Fruit fly (Drosophila melanogaster): Measurements from ENCODE around the gene CG5510.

The CG5510 gene

DNA sequence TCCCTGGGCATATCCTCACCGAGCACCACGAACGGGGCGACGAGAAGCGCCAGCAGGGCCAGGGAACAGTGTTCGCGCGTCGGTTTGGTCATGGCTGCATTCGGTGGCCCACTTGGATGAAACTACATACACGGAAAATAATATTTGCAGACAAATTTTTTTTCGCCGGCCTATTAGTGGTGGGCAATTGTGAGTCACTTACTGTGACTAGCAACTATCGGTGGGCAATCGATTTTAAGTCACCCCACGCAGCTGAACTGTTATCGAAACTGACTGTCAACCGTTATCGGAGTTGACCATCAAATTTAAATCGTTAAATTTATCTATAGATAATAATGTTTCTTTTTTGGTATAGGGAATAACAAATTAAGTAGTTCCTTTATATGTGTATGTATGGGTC lies at the start of gene CG5510:
Gene CG5510 (minus strand): TSS at position 201 of the 400 bp plus-strand sequence.
- TF ChIP-seq lz (GFP tag; optimal IDR thresholded peaks at IDR 0.05) (peak; percentile 47), CG3032 (tag; optimal IDR thresholded peaks at IDR 0.05) (peak; percentile 44), Eip78C (GFP tag) (peak; percentile 67), svp (GFP tag) (no peak), CG16779 (tag; optimal IDR thresholded peaks at IDR 0.05) (no peak), CG11294 (GFP tag; IDR thresholded peaks at IDR 0.05) (0 out of 2 replicates have a peak, but pooled peaks have one; percentile 23), cyc (GFP tag; optimal IDR thresholded peaks at IDR 0.05) (peak; percentile 45), spab (GFP tag; optimal IDR thresholded peaks at IDR 0.05) (no peak), CG10669 (GFP tag; optimal IDR thresholded peaks at IDR 0.05) (no peak), fd59A (GFP tag; optimal IDR thresholded peaks at IDR 0.05) (no peak), CG9139 (GFP tag; optimal IDR thresholded peaks at IDR 0.05) (no peak), CG3919 (GFP tag; optimal IDR thresholded peaks at IDR 0.05) (no peak), CG15336 (GFP tag; IDR thresholded peaks at IDR 0.05) (0 out of 2 replicates have a peak, but pooled peaks have one; percentile 23), Eip93F (GFP tag; optimal IDR thresholded peaks at IDR 0.05) (no peak), CG31627 (GFP tag; optimal IDR thresholded peaks at IDR 0.05) (peak; percentile 48), Sox14 (GFP tag; optimal IDR thresholded peaks at IDR 0.05) (peak; percentile 33), eg (GFP tag; IDR thresholded peaks at IDR 0.05) (peak; percentile 48; the same call in 1 of the 3 replicates), achi (GFP tag; optimal IDR thresholded peaks at IDR 0.05) (peak; percentile 39), Eip75B (GFP tag; optimal IDR thresholded peaks at IDR 0.05) (peak; percentile 33), topi (GFP tag; optimal IDR thresholded peaks at IDR 0.05) (peak; percentile 28), esn (GFP tag; optimal IDR thresholded peaks at IDR 0.05) (peak; percentile 64)

DNA sequence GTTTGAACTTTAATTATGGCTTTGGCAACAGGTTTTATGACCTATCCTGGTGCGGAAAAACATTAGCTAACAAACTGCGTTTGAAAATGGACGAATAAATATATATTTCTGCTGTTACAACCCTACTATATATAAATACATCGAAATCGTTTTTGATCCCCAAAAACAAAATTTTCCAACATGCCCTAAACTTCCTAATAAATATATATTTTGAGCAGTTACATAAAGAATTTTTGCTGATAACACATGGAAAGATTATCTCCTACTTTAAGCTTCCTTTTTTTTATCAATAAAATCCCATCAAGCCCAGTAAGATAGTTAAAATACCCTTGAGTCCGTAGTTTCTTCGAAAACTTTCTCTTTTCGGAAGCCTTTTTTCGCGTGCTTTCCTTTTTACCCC lies 49.7 kb upstream of the CG5510 start:
- TF ChIP-seq CG32006 (GFP tag; optimal IDR thresholded peaks at IDR 0.05) (peak; percentile 84), Blimp-1 (GFP tag; optimal IDR thresholded peaks at IDR 0.05) (peak; percentile 75), CG31627 (GFP tag; optimal IDR thresholded peaks at IDR 0.05) (no peak), cyc (GFP tag; optimal IDR thresholded peaks at IDR 0.05) (no peak), Sox15 (GFP tag; optimal IDR thresholded peaks at IDR 0.05) (no peak), CG11294 (GFP tag; IDR thresholded peaks at IDR 0.05) (no peak), CG6276 (GFP tag; optimal IDR thresholded peaks at IDR 0.05) (no peak), Smox (GFP tag; optimal IDR thresholded peaks at IDR 0.05) (no peak), spab (GFP tag; optimal IDR thresholded peaks at IDR 0.05) (no peak), Hr4 (GFP tag; optimal IDR thresholded peaks at IDR 0.05) (peak; percentile 77), eg (GFP tag; IDR thresholded peaks at IDR 0.05) (no peak), pdm3 (GFP tag; optimal IDR thresholded peaks at IDR 0.05) (peak; percentile 32), CG9139 (GFP tag; optimal IDR thresholded peaks at IDR 0.05) (no peak), OdsH (GFP tag; optimal IDR thresholded peaks at IDR 0.05) (peak; percentile 9), Eip78C (GFP tag) (peak; percentile 80), dac (GFP tag; optimal IDR thresholded peaks at IDR 0.05) (peak; percentile 44), salr (GFP tag; optimal IDR thresholded peaks at IDR 0.05) (peak in 1 of 2 experiments; percentile 1)

DNA sequence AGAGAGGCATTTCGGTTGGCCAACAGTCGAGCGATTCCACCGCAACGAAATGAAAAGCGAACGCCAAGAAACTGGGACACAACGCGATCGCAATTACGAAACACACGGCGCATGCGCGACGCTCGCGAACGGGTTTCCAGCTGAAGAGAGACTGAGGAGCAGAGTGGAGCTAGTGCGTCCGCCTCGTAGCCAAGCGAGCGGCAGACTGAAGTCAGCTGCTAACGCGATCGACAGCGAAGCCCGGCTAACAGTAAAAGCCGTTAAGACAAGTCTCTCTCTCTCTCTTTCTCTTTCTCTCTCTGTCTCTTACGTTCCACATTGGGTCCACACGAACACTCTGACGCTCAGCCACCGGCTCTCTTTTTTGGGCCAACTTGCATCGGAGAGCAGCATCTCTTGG lies 49.2 kb upstream of the CG5510 start, which contains the start of gene CG17786:
Gene CG17786 (minus strand): TSS at position 154 of the 400 bp plus-strand sequence.
- TF ChIP-seq CG6163 (GFP tag; IDR thresholded peaks at IDR 0.05): peak; percentile 33; the same call in 1 of the 3 replicates
- peak; percentile 28 for TF ChIP-seq topi (GFP tag; optimal IDR thresholded peaks at IDR 0.05)
- no peak for TF ChIP-seq dac (GFP tag; optimal IDR thresholded peaks at IDR 0.05)
- no peak for TF ChIP-seq CG6808 (GFP tag; optimal IDR thresholded peaks at IDR 0.05)
- TF ChIP-seq net (GFP tag; optimal IDR thresholded peaks at IDR 0.05): peak; percentile 37
- no peak for TF ChIP-seq fkh (GFP tag; optimal IDR thresholded peaks at IDR 0.05)
- no peak for TF ChIP-seq CG3032 (tag; optimal IDR thresholded peaks at IDR 0.05)
- TF ChIP-seq Hr4 (GFP tag; optimal IDR thresholded peaks at IDR 0.05): no peak
- no peak for TF ChIP-seq Met (GFP tag; optimal IDR thresholded peaks at IDR 0.05)
- TF ChIP-seq CG6276 (GFP tag; optimal IDR thresholded peaks at IDR 0.05): peak; percentile 3
- TF ChIP-seq CG6854 (GFP tag; optimal IDR thresholded peaks at IDR 0.05): peak; percentile 88
- no peak for TF ChIP-seq Ets21C (GFP tag; optimal IDR thresholded peaks at IDR 0.05)
- TF ChIP-seq Ets96B (tag; optimal IDR thresholded peaks at IDR 0.05): peak; percentile 2
- TF ChIP-seq Smox (GFP tag; optimal IDR thresholded peaks at IDR 0.05): no peak
- peak; percentile 31 for TF ChIP-seq CG3919 (GFP tag; optimal IDR thresholded peaks at IDR 0.05)
- TF ChIP-seq Eip75B (GFP tag; optimal IDR thresholded peaks at IDR 0.05): peak; percentile 73
- TF ChIP-seq fd85E (GFP tag; optimal IDR thresholded peaks at IDR 0.05): peak; percentile 47
- peak; percentile 71 for TF ChIP-seq Eip78C (GFP tag)
- no peak for TF ChIP-seq CG16779 (tag; optimal IDR thresholded peaks at IDR 0.05)
- TF ChIP-seq Gug (GFP tag; IDR thresholded peaks at IDR 0.05): no peak
- TF ChIP-seq Blimp-1 (GFP tag; optimal IDR thresholded peaks at IDR 0.05): peak; percentile 92
- no peak for TF ChIP-seq CG4318 (GFP tag; optimal IDR thresholded peaks at IDR 0.05)
- TF ChIP-seq OdsH (GFP tag; optimal IDR thresholded peaks at IDR 0.05): no peak
- TF ChIP-seq CG1621 (tag; optimal IDR thresholded peaks at IDR 0.05): peak; percentile 62
- TF ChIP-seq CG31627 (GFP tag; optimal IDR thresholded peaks at IDR 0.05): no peak
- TF ChIP-seq CG8319 (GFP tag; optimal IDR thresholded peaks at IDR 0.05): no peak
- no peak for TF ChIP-seq Hr39 (GFP tag; optimal IDR thresholded peaks at IDR 0.05)
- no peak for TF ChIP-seq CG32006 (GFP tag; optimal IDR thresholded peaks at IDR 0.05)
- no peak for TF ChIP-seq vri (GFP tag; optimal IDR thresholded peaks at IDR 0.05)
- peak; percentile 31; the same call in 1 of the 2 replicates for TF ChIP-seq CG15336 (GFP tag; IDR thresholded peaks at IDR 0.05)
- no peak for TF ChIP-seq salr (GFP tag; optimal IDR thresholded peaks at IDR 0.05)
